Fruit fly (Drosophila melanogaster): ENCODE results near the gene Tie.

dm6 chr3L:4575392-4575791 is 43.4 kb upstream of the Tie start:
- TF ChIP-seq CG32264 (GFP tag; optimal IDR thresholded peaks at IDR 0.05), result no peak
- TF ChIP-seq lola (GFP tag; optimal IDR thresholded peaks at IDR 0.05), result no peak
- TF ChIP-seq Mio (GFP tag; optimal IDR thresholded peaks at IDR 0.05), result no peak
- TF ChIP-seq Myc (optimal IDR thresholded peaks at IDR 0.05), result no peak
- no peak for TF ChIP-seq Hnf4 (GFP tag; optimal IDR thresholded peaks at IDR 0.05)
- TF ChIP-seq rgr (GFP tag; optimal IDR thresholded peaks at IDR 0.05), result no peak
- TF ChIP-seq ey (GFP tag; optimal IDR thresholded peaks at IDR 0.05), result no peak
- TF ChIP-seq pan (optimal IDR thresholded peaks at IDR 0.05), result no peak
- TF ChIP-seq psq (GFP tag; optimal IDR thresholded peaks at IDR 0.05), result no peak
- TF ChIP-seq N (GFP tag; optimal IDR thresholded peaks at IDR 0.05), result no peak
- no peak for TF ChIP-seq sage (GFP tag; optimal IDR thresholded peaks at IDR 0.05)
- no peak for TF ChIP-seq HLH106 (tag; optimal IDR thresholded peaks at IDR 0.05)
- TF ChIP-seq Rel (GFP tag; optimal IDR thresholded peaks at IDR 0.05), result no peak
- no peak for TF ChIP-seq Rel (tag; optimal IDR thresholded peaks at IDR 0.05)
- no peak for TF ChIP-seq dsf (GFP tag; optimal IDR thresholded peaks at IDR 0.05; ENCODE audit: borderline replicate concordance)

Measured in whole organism, wandering third instar larva.